Fruit fly (Drosophila melanogaster) whole organism: ENCODE results near the gene Ugt37C2.

Experiments used
- CG8478 ChIP-seq: fragments of >200 bp; optimal IDR thresholded peaks from 2 replicates; lab custom pipeline; 2018; ENCODE audit warnings: inconsistent platforms
- Dll ChIP-seq: fragments of >200 bp; optimal IDR thresholded peaks from 2 replicates; lab custom pipeline; 2017
- EcR ChIP-seq, 2 experiments: fragments of >200 bp; optimal IDR thresholded peaks; 2 replicates each; lab custom pipeline; 2017; ENCODE audit warnings: missing biosample characterization in 2 of 2, missing genetic modification characterization in 2 of 2, missing genetic modification reagents in 2 of 2
- pan ChIP-seq: fragments of >200 bp; optimal IDR thresholded peaks from 2 replicates; lab custom pipeline; 2017
- psq ChIP-seq: fragments of >200 bp; optimal IDR thresholded peaks from 2 replicates; lab custom pipeline; 2017
- usp ChIP-seq: fragments of >200 bp; optimal IDR thresholded peaks from 2 replicates; lab custom pipeline; 2017; ENCODE audit warnings: missing biosample characterization, missing genetic modification characterization, mixed read lengths

DNA sequence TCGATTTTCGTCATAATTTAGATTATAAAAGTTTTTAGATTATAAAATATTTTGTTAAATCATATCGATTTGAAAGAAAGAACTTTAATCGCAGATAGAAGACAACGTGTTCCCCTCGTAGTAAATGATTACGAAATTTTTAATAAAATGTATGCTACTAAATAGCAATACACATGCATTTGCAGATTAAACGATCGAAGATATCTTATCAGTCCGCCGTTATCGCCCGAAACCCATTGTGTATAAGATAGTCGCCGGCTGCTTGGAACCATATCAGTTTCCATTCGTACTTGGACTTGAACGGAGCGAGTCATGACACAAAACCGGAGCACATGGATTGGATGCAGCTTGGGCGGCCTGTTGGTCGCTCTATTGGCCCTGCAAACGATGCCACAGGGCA is 5.5 kb downstream of the Ugt37C2 start:
- no peak for TF ChIP-seq pan (lab: Kevin White, UChicago)
- no peak for TF ChIP-seq usp
- no peak for TF ChIP-seq psq (lab: Kevin White, UChicago)
- TF ChIP-seq CG8478 (lab: Kevin White, UChicago): no peak
- TF ChIP-seq Dll: no peak
- TF ChIP-seq EcR (GFP tag; optimal IDR thresholded peaks at IDR 0.05; lab: Kevin White, UChicago): no peak
